Worm (Caenorhabditis elegans) whole organism, L1 larva: ENCODE measurements around the gene srd-35.

Experiments
- C04F5.9 ChIP-seq: sonication (generic microtip); optimal IDR thresholded peaks from 2 replicates; lab custom pipeline; 2016; ENCODE audit warnings: missing genetic modification characterization, missing compliant biosample characterization
- C16A3.4 ChIP-seq: fragments of 150-350 bp; optimal IDR thresholded peaks from 2 replicates; lab custom pipeline; 2014; ENCODE audit warnings: missing biosample characterization, missing genetic modification characterization
- C34B4.2 ChIP-seq: sonication (generic microtip); optimal IDR thresholded peaks from 2 replicates; lab custom pipeline; 2017; ENCODE audit warnings: mild to moderate bottlenecking, missing genetic modification characterization, missing compliant biosample characterization
- Y116A8C.19 ChIP-seq: sonication (generic microtip); optimal IDR thresholded peaks from 2 replicates; lab custom pipeline; 2016; ENCODE audit warnings: missing compliant biosample characterization, missing genetic modification characterization, borderline replicate concordance
- ama-1 ChIP-seq: fragments of 150-350 bp; optimal IDR thresholded peaks from 2 replicates; lab custom pipeline; 2014
- blmp-1 ChIP-seq: fragments of 150-350 bp; optimal IDR thresholded peaks from 2 replicates; lab custom pipeline; 2014; ENCODE audit warnings: missing biosample characterization, missing genetic modification characterization
- ceh-63 ChIP-seq: fragments of 200-800 bp; sonication (Bioruptor generic); optimal IDR thresholded peaks from 2 replicates; lab custom pipeline; 2018; ENCODE audit warnings: mild to moderate bottlenecking, missing genetic modification characterization, missing compliant biosample characterization
- ceh-82 ChIP-seq, 3 experiments: fragments of 150-350 bp in 1 of 3; sonication (generic microtip) in 2 of 3; optimal IDR thresholded peaks; 2 replicates each; lab custom pipeline; 2014 to 2017; ENCODE audit warnings: missing biosample characterization in 3 of 3, missing genetic modification characterization in 3 of 3
- ceh-88 ChIP-seq: fragments of 200-800 bp; sonication (Bioruptor generic); IDR thresholded peaks from 2 replicates; pipeline ENCODE4 v1.3.6; 2022; ENCODE audit warnings: missing genetic modification characterization, missing compliant biosample characterization
- ces-1 ChIP-seq: fragments of 150-350 bp; optimal IDR thresholded peaks from 2 replicates; lab custom pipeline; 2014; ENCODE audit warnings: missing biosample characterization, missing genetic modification reagents, missing genetic modification characterization
- dpl-1 ChIP-seq, 3 experiments: fragments of 150-350 bp in 2 of 3; sonication (generic microtip) in 1 of 3; optimal IDR thresholded peaks; 2 replicates each; lab custom pipeline; 2014 to 2017; ENCODE audit warnings: missing biosample characterization in 3 of 3, missing genetic modification characterization in 3 of 3, missing genetic modification reagents in 3 of 3
- dsc-1 ChIP-seq: sonication (generic microtip); optimal IDR thresholded peaks from 2 replicates; lab custom pipeline; 2016; ENCODE audit warnings: mild to moderate bottlenecking, missing genetic modification characterization, missing compliant biosample characterization
- efl-3 ChIP-seq: fragments of 200-800 bp; sonication (Bioruptor generic); optimal IDR thresholded peaks from 2 replicates; lab custom pipeline; 2018; ENCODE audit warnings: mild to moderate bottlenecking, missing genetic modification characterization, missing compliant biosample characterization
- elt-2 ChIP-seq: sonication (generic microtip); optimal IDR thresholded peaks from 2 replicates; lab custom pipeline; 2016; ENCODE audit warnings: missing genetic modification characterization, mild to moderate bottlenecking, inconsistent platforms, missing compliant biosample characterization, missing genetic modification reagents
- elt-3 ChIP-seq, 6 experiments: fragments of 150-350 bp in 1 of 6; sonication (generic microtip); optimal IDR thresholded peaks; 2 replicates each; lab custom pipeline; 2017 to 2018; ENCODE audit warnings: missing biosample characterization in 6 of 6, missing genetic modification characterization in 6 of 6, inconsistent platforms in 1 of 6
- fkh-4 ChIP-seq: sonication (generic microtip); optimal IDR thresholded peaks from 2 replicates; lab custom pipeline; 2016; ENCODE audit warnings: missing compliant biosample characterization, missing genetic modification characterization, borderline replicate concordance
- fkh-8 ChIP-seq: sonication (generic microtip); optimal IDR thresholded peaks from 2 replicates; lab custom pipeline; 2016; ENCODE audit warnings: mild to moderate bottlenecking, missing genetic modification characterization, missing compliant biosample characterization
- grh-1 ChIP-seq: fragments of 200-800 bp; sonication (Bioruptor generic); IDR thresholded peaks from 2 replicates; pipeline ENCODE4 v1.3.6; 2022; ENCODE audit warnings: missing genetic modification reagents, missing genetic modification characterization, missing compliant biosample characterization
- hlh-17 ChIP-seq: fragments of 200-800 bp; sonication (Bioruptor generic); optimal IDR thresholded peaks from 2 replicates; lab custom pipeline; 2018; ENCODE audit warnings: missing genetic modification characterization, mild to moderate bottlenecking, missing compliant biosample characterization, moderate library complexity, borderline replicate concordance
- isw-1 ChIP-seq: fragments of 200-800 bp; sonication (Bioruptor generic); IDR thresholded peaks from 2 replicates; pipeline ENCODE4 v1.3.6; 2022; ENCODE audit warnings: missing genetic modification characterization, missing compliant biosample characterization
- lin-13 ChIP-seq: fragments of 150-350 bp; optimal IDR thresholded peaks from 2 replicates; lab custom pipeline; 2014; ENCODE audit warnings: missing biosample characterization, missing genetic modification reagents, missing genetic modification characterization
- lin-15B ChIP-seq: fragments of 150-350 bp; sonication (generic microtip); optimal IDR thresholded peaks from 3 replicates; lab custom pipeline; 2014; ENCODE audit warnings: missing biosample characterization, missing genetic modification characterization
- lir-3 ChIP-seq: sonication (generic microtip); optimal IDR thresholded peaks from 2 replicates; lab custom pipeline; 2016; ENCODE audit warnings: mild to moderate bottlenecking, missing genetic modification characterization, moderate library complexity, missing compliant biosample characterization; ENCODE audit not compliant: poor library complexity
- lsy-2 ChIP-seq, 2 experiments: fragments of 150-350 bp; optimal IDR thresholded peaks; 2 replicates each; lab custom pipeline; 2014; ENCODE audit warnings: missing biosample characterization in 2 of 2, missing genetic modification characterization in 2 of 2
- mab-9 ChIP-seq: fragments of 200-800 bp; sonication (Bioruptor generic); IDR thresholded peaks from 2 replicates; pipeline ENCODE4 v1.3.6; 2022; ENCODE audit warnings: missing genetic modification reagents, missing genetic modification characterization, missing compliant biosample characterization
- mdl-1 ChIP-seq, 2 experiments: fragments of 150-350 bp; optimal IDR thresholded peaks; 2 replicates each; lab custom pipeline; 2014 to 2017; ENCODE audit warnings: missing biosample characterization in 2 of 2, missing genetic modification characterization in 2 of 2, inconsistent platforms in 1 of 2
- mef-2 ChIP-seq: fragments of 150-350 bp; optimal IDR thresholded peaks from 2 replicates; lab custom pipeline; 2014; ENCODE audit warnings: missing biosample characterization, missing genetic modification characterization
- nhr-12 ChIP-seq: sonication (generic microtip); optimal IDR thresholded peaks from 2 replicates; lab custom pipeline; 2017; ENCODE audit warnings: missing biosample characterization, missing genetic modification characterization
- nhr-19 ChIP-seq: fragments of 200-800 bp; sonication (Bioruptor generic); conservative IDR thresholded peaks from 2 replicates; pipeline ENCODE4 v1.3.6; 2022; ENCODE audit warnings: missing genetic modification characterization, missing compliant biosample characterization
- nhr-20 ChIP-seq: sonication (generic microtip); optimal IDR thresholded peaks from 2 replicates; lab custom pipeline; 2016; ENCODE audit warnings: mild to moderate bottlenecking, missing genetic modification characterization, missing compliant biosample characterization
- nhr-28 ChIP-seq: fragments of 150-350 bp; optimal IDR thresholded peaks from 2 replicates; lab custom pipeline; 2014; ENCODE audit warnings: missing biosample characterization, missing genetic modification characterization
- nhr-47 ChIP-seq: sonication (generic microtip); optimal IDR thresholded peaks from 2 replicates; lab custom pipeline; 2016; ENCODE audit warnings: mild to moderate bottlenecking, missing genetic modification characterization, moderate library complexity, missing compliant biosample characterization
- nhr-71 ChIP-seq: sonication (generic microtip); optimal IDR thresholded peaks from 2 replicates; lab custom pipeline; 2016; ENCODE audit warnings: mild to moderate bottlenecking, missing genetic modification characterization, moderate library complexity, missing compliant biosample characterization
- nhr-76 ChIP-seq: sonication (generic microtip); optimal IDR thresholded peaks from 2 replicates; lab custom pipeline; 2017; ENCODE audit warnings: missing biosample characterization, missing genetic modification characterization
- nhr-77 ChIP-seq: fragments of 150-350 bp; optimal IDR thresholded peaks from 2 replicates; lab custom pipeline; 2014; ENCODE audit warnings: missing biosample characterization, missing genetic modification characterization
- nhr-84 ChIP-seq: sonication (generic microtip); optimal IDR thresholded peaks from 2 replicates; lab custom pipeline; 2017; ENCODE audit warnings: missing biosample characterization, missing genetic modification characterization
- nhr-85 ChIP-seq: sonication (generic microtip); peaks from one replicate; lab custom pipeline; 2016; ENCODE audit warnings: missing genetic modification characterization, inconsistent platforms, missing compliant biosample characterization
- nhr-90 ChIP-seq: sonication (generic microtip); optimal IDR thresholded peaks from 2 replicates; lab custom pipeline; 2016; ENCODE audit warnings: mild to moderate bottlenecking, missing genetic modification characterization, missing compliant biosample characterization; ENCODE audit not compliant: poor library complexity
- pax-3 ChIP-seq: fragments of 200-800 bp; sonication (Bioruptor generic); optimal IDR thresholded peaks from 2 replicates; lab custom pipeline; 2018; ENCODE audit warnings: mild to moderate bottlenecking, missing genetic modification characterization, moderate library complexity, missing compliant biosample characterization
- pqm-1 ChIP-seq: sonication (generic microtip); optimal IDR thresholded peaks from 3 replicates; lab custom pipeline; 2017; ENCODE audit warnings: missing biosample characterization, missing genetic modification characterization
- rnt-1 ChIP-seq: sonication (generic microtip); optimal IDR thresholded peaks from 2 replicates; lab custom pipeline; 2016; ENCODE audit warnings: mild to moderate bottlenecking, missing genetic modification characterization, moderate library complexity, missing compliant biosample characterization
- sox-4 ChIP-seq: sonication (generic microtip); optimal IDR thresholded peaks from 2 replicates; lab custom pipeline; 2016; ENCODE audit warnings: missing genetic modification characterization, missing compliant biosample characterization
- sup-37 ChIP-seq: fragments of 200-800 bp; sonication (Bioruptor generic); optimal IDR thresholded peaks from 2 replicates; lab custom pipeline; 2018; ENCODE audit warnings: mild to moderate bottlenecking, missing genetic modification characterization, missing compliant biosample characterization
- swsn-7 ChIP-seq: sonication (generic microtip); optimal IDR thresholded peaks from 2 replicates; lab custom pipeline; 2016; ENCODE audit warnings: missing genetic modification characterization, missing compliant biosample characterization
- unc-130 ChIP-seq: fragments of 150-350 bp; optimal IDR thresholded peaks from 2 replicates; lab custom pipeline; 2017; ENCODE audit warnings: missing biosample characterization, missing genetic modification characterization, inconsistent platforms
- unc-98 ChIP-seq: fragments of 200-800 bp; sonication (Bioruptor generic); IDR thresholded peaks from 2 replicates; pipeline ENCODE4 v1.3.6; 2022; ENCODE audit warnings: missing genetic modification characterization, missing compliant biosample characterization
- xbp-1 ChIP-seq: sonication (generic microtip); optimal IDR thresholded peaks from 2 replicates; lab custom pipeline; 2016; ENCODE audit warnings: missing genetic modification characterization, missing compliant biosample characterization

The srd-35 gene

ce11 chrV:12944775-12945174 is 19.4 kb upstream of the srd-35 start, which contains the start of gene grl-2:
TSS of gene grl-2 (plus strand) at chrV:12945075.
- TF ChIP-seq nhr-85 (peak; percentile 62), elt-2 (tag; lab: Kevin White, UChicago) (no peak)
- TF ChIP-seq, all 84 proteins: peak for 1

ce11 chrV:12949607-12950006 is 14.6 kb upstream of the srd-35 start, which contains the start of gene T16G1.13:
TSS of gene T16G1.13 (plus strand) at chrV:12949907.
- TF ChIP-seq nhr-77 = no peak

- no peak for TF ChIP-seq grh-1 (GFP tag; lab: Robert Waterston, UW)
- peak; percentile 24 for TF ChIP-seq nhr-47
- TF ChIP-seq lin-13 (GFP tag; lab: Kevin White, UChicago) = peak; percentile 22
- TF ChIP-seq mef-2 (tag; lab: Kevin White, UChicago) = no peak
- TF ChIP-seq sup-37 (GFP tag; lab: Kevin White, UChicago) = no peak
- TF ChIP-seq xbp-1 (tag; lab: Kevin White, UChicago) = peak; percentile 36
- no peak for TF ChIP-seq unc-98
- TF ChIP-seq nhr-19 (GFP tag; lab: Robert Waterston, UW) = peak; percentile 27; the same call in 1 of the 2 replicates
- TF ChIP-seq C04F5.9 = no peak
- peak; percentile 41 to 67 for TF ChIP-seq lsy-2 (tag; optimal IDR thresholded peaks at IDR 0.05; lab: Kevin White, UChicago)
- TF ChIP-seq blmp-1 = no peak
- no peak for TF ChIP-seq C34B4.2 (tag; lab: Kevin White, UChicago)
- peak; percentile 9 for TF ChIP-seq C16A3.4 (tag; lab: Kevin White, UChicago)
- no peak for TF ChIP-seq ama-1
- no peak for TF ChIP-seq nhr-90
- no peak for TF ChIP-seq dsc-1 (tag; lab: Kevin White, UChicago)
- no peak for TF ChIP-seq ces-1
- TF ChIP-seq nhr-85 = no peak
- TF ChIP-seq ceh-63 (GFP tag; lab: Kevin White, UChicago) = no peak
- TF ChIP-seq nhr-28 (tag; lab: Kevin White, UChicago) = no peak
- peak; percentile 25 for TF ChIP-seq nhr-20 (tag; lab: Kevin White, UChicago)
- TF ChIP-seq nhr-77 = peak; percentile 30
- TF ChIP-seq nhr-76 (tag; lab: Kevin White, UChicago) = no peak
- no peak for TF ChIP-seq ceh-88 (GFP tag; lab: Robert Waterston, UW)
- TF ChIP-seq fkh-4 = no peak
- no peak for TF ChIP-seq fkh-8 (tag; lab: Kevin White, UChicago)
- no peak for TF ChIP-seq nhr-12 (tag; lab: Kevin White, UChicago)
- TF ChIP-seq mab-9 = no peak
- no peak for TF ChIP-seq efl-3
- TF ChIP-seq pax-3 (tag; lab: Kevin White, UChicago) = no peak
- peak in 1 of 6 experiments; percentile 6 for TF ChIP-seq elt-3 (tag; optimal IDR thresholded peaks at IDR 0.05; lab: Kevin White, UChicago)
- TF ChIP-seq lin-15B (tag; lab: Kevin White, UChicago) = peak; percentile 12
- TF ChIP-seq unc-130 = no peak
- TF ChIP-seq Y116A8C.19 (tag; lab: Kevin White, UChicago) = no peak
- TF ChIP-seq isw-1 (GFP tag; lab: Robert Waterston, UW) = no peak
- TF ChIP-seq lir-3 (tag; lab: Kevin White, UChicago) = no peak
- TF ChIP-seq hlh-17 (GFP tag; lab: Kevin White, UChicago) = no peak
- TF ChIP-seq rnt-1 = peak; percentile 27
- peak; percentile 49 for TF ChIP-seq nhr-71 (tag; lab: Kevin White, UChicago)
- peak; percentile 19 for TF ChIP-seq swsn-7
- no peak for TF ChIP-seq mdl-1 (tag; optimal IDR thresholded peaks at IDR 0.05; lab: Kevin White, UChicago)
- TF ChIP-seq pqm-1 (tag; lab: Kevin White, UChicago) = no peak
- TF ChIP-seq nhr-84 (tag; lab: Kevin White, UChicago) = no peak
- peak in 2 of 3 experiments; percentile 21 to 47 for TF ChIP-seq ceh-82 (tag; optimal IDR thresholded peaks at IDR 0.05; lab: Kevin White, UChicago)
- TF ChIP-seq dpl-1 (GFP tag; optimal IDR thresholded peaks at IDR 0.05; lab: Kevin White, UChicago) = peak in 2 of 3 experiments; percentile 43 to 62
- TF ChIP-seq sox-4 (tag; lab: Kevin White, UChicago) = no peak
Measured at ce11 chrV:12950812-12951528, 13.2 kb upstream of the srd-35 start, which contains the start of the genes T16G1.9 and T16G1.18. TSS of gene T16G1.9 (minus strand) at chrV:12950862. TSS of gene T16G1.18 (plus strand) at chrV:12951304.
